Fruit fly (Drosophila melanogaster): ENCODE results near the gene CG42502.

CG42502 gene

DNA sequence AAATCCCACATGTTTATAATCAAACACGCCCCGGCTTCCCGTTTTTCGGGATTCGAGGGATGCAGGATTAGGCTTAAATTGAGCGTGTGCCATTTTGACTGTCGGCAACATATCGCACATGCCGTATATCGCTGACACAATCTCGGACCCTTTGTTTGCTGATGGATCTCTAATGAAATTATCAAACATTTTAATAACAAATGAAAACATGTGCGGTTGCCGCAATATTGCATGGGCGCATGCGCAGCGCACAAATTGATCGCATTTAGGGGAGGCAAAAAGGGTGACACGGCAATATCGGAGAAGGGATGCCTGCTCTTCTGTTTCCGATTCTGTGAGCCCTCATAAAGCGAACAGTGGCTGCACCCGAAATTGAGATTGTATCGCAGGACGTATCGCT lies 35.8 kb downstream of the CG42502 start (continued):
- TF ChIP-seq bab2 (GFP tag; optimal IDR thresholded peaks at IDR 0.05), result no peak
- no peak for TF ChIP-seq psq (GFP tag; optimal IDR thresholded peaks at IDR 0.05)
- TF ChIP-seq jigr1 (GFP tag; IDR thresholded peaks at IDR 0.05), result no peak
- TF ChIP-seq pros (GFP tag; optimal IDR thresholded peaks at IDR 0.05), result no peak
- no peak for TF ChIP-seq CG10274 (GFP tag; optimal IDR thresholded peaks at IDR 0.05)

DNA sequence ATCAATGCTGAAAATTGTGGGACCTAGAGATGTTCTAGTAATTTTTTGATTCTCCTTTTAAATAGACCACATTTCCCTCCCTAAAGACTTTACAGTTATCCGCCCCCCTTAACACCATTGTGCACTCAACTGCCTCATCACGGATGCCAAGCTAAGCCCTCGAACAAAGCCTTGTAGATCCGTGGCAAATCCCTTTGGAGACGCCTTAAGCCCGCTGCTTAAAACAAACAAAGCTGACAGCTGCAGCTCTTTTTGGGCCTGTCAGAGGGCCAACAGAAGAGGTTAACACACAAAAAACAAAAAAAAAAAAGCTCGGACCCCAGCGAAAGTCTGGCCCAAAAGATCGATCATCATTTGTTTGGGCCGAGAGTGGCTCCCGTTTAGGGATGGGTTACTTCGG lies 43.2 kb downstream of the CG42502 start:
- TF ChIP-seq CoRest (tag; optimal IDR thresholded peaks at IDR 0.05) (no peak), oc (tag; optimal IDR thresholded peaks at IDR 0.05) (peak; percentile 90)

DNA sequence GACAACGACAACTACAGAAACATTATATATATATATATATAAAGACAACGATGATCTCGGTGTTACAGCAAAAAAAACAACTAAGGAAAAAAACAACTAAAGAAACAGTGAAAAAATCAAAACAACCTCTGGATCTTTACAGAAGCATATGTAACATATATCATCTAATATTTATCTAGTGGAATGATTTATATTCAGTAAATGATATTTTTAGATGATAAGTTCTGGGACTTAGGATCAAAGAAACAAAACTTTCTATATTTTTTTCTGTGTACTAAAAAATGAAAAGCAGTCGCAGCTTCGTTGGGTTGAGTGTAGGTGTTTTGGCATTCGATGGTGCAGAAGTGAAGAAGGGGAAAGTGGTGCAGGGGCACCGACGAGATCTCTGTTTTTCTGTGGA lies 43.9 kb downstream of the CG42502 start:
- TF ChIP-seq sens (GFP tag), result peak; percentile 17
- peak; percentile 4 for TF ChIP-seq Blimp-1 (GFP tag; optimal IDR thresholded peaks at IDR 0.05)
- TF ChIP-seq schlank (tag; optimal IDR thresholded peaks at IDR 0.05), result no peak
- peak in 1 of 2 experiments; percentile 31 for TF ChIP-seq bsh (GFP tag; optimal IDR thresholded peaks at IDR 0.05)
- TF ChIP-seq CG7839 (tag; optimal IDR thresholded peaks at IDR 0.05), result peak; percentile 12
- 0 out of 3 replicates have a peak, but pooled peaks have one; percentile 30 for TF ChIP-seq row (GFP tag; IDR thresholded peaks at IDR 0.05)
- TF ChIP-seq Drgx (GFP tag; IDR thresholded peaks at IDR 0.05), result peak; percentile 51
- peak; percentile 13; the same call in 1 of the 2 replicates for TF ChIP-seq CG31441 (GFP tag; IDR thresholded peaks at IDR 0.05)
- peak; percentile 42 for TF ChIP-seq gem (tag; optimal IDR thresholded peaks at IDR 0.05)
- peak; percentile 1 for TF ChIP-seq nmo (GFP tag; optimal IDR thresholded peaks at IDR 0.05)
- no peak for TF ChIP-seq CG1529 (GFP tag; optimal IDR thresholded peaks at IDR 0.05)
- no peak for TF ChIP-seq Lpt (GFP tag; optimal IDR thresholded peaks at IDR 0.05)
- no peak for TF ChIP-seq slou (GFP tag; optimal IDR thresholded peaks at IDR 0.05)
- TF ChIP-seq Sox102F (GFP tag; optimal IDR thresholded peaks at IDR 0.05), result peak; percentile 0
- TF ChIP-seq unpg (GFP tag; optimal IDR thresholded peaks at IDR 0.05), result peak; percentile 9
- TF ChIP-seq CG2712 (tag; optimal IDR thresholded peaks at IDR 0.05), result peak; percentile 12
- TF ChIP-seq CG11504 (tag; optimal IDR thresholded peaks at IDR 0.05), result peak; percentile 41
- TF ChIP-seq CG13894 (tag; optimal IDR thresholded peaks at IDR 0.05), result no peak

DNA sequence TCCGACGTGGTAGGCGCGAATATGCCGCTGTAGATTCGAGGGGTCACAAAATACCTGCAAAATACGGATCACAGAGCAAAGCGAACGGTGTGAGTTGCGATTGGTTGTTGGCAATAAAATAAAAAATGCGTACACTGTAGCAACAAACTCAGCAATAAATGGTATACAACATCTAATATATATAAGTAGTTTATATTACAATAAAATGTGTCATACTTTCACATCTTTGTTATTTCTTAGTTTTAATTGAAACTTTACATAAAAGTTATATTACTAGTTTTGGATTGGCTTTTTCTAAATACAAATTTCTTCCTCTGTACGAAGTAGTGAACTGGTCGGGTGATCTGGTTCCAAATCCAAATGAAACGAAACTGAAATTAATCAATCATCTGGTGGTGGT lies 45.3 kb downstream of the CG42502 start:
- TF ChIP-seq Dll (GFP tag; IDR thresholded peaks at IDR 0.05; ENCODE audit: partially characterized antibody), result no peak
- 0 out of 3 replicates have a peak, but pooled peaks have one; percentile 15 for TF ChIP-seq row (GFP tag; IDR thresholded peaks at IDR 0.05)
- TF ChIP-seq sens (GFP tag), result no peak
- TF ChIP-seq CG12071 (GFP tag; optimal IDR thresholded peaks at IDR 0.05), result no peak
- 0 out of 3 replicates have a peak, but pooled peaks have one; percentile 33 for TF ChIP-seq dysf (GFP tag; IDR thresholded peaks at IDR 0.05)
- 0 out of 2 replicates have a peak, but pooled peaks have one; percentile 23 for TF ChIP-seq vvl (GFP tag; IDR thresholded peaks at IDR 0.05)
- TF ChIP-seq CG1233 (GFP tag; optimal IDR thresholded peaks at IDR 0.05), result no peak
- TF ChIP-seq BtbVII (GFP tag; optimal IDR thresholded peaks at IDR 0.05), result no peak
- no peak for TF ChIP-seq trh (GFP tag; optimal IDR thresholded peaks at IDR 0.05)
- no peak for TF ChIP-seq Atf3 (GFP tag; optimal IDR thresholded peaks at IDR 0.05)
- no peak for TF ChIP-seq ems (GFP tag; optimal IDR thresholded peaks at IDR 0.05)
- peak; percentile 24 for TF ChIP-seq CG13424 (tag; optimal IDR thresholded peaks at IDR 0.05)
- no peak for TF ChIP-seq Myb (GFP tag; optimal IDR thresholded peaks at IDR 0.05)
- peak; percentile 33 for TF ChIP-seq slbo (GFP tag; IDR thresholded peaks at IDR 0.05)
- TF ChIP-seq D19B (GFP tag; optimal IDR thresholded peaks at IDR 0.05), result no peak
- no peak for TF ChIP-seq CG18262 (tag; optimal IDR thresholded peaks at IDR 0.05)
- TF ChIP-seq lab (GFP tag; optimal IDR thresholded peaks at IDR 0.05), result peak; percentile 15
- no peak for TF ChIP-seq CG13775 (GFP tag; optimal IDR thresholded peaks at IDR 0.05)
- peak; percentile 79 for TF ChIP-seq CG15514 (GFP tag; optimal IDR thresholded peaks at IDR 0.05)
- TF ChIP-seq CG5245 (GFP tag; optimal IDR thresholded peaks at IDR 0.05), result no peak
- TF ChIP-seq CG9932 (GFP tag; IDR thresholded peaks at IDR 0.05), result no peak
- peak; percentile 28 for TF ChIP-seq dmrt99B (tag; optimal IDR thresholded peaks at IDR 0.05)
- no peak for TF ChIP-seq caup (GFP tag; optimal IDR thresholded peaks at IDR 0.05; ENCODE audit: severe bottlenecking)
- peak; percentile 30 for TF ChIP-seq Sox102F (GFP tag; optimal IDR thresholded peaks at IDR 0.05)
